Fruit fly (Drosophila melanogaster) whole organism, wandering third instar larva: ENCODE measurements around the gene Fim.

Experiments used
- Abd-B ChIP-seq: fragments of >200 bp; optimal IDR thresholded peaks from 2 replicates; lab custom pipeline; 2017; ENCODE audit warnings: missing biosample characterization, missing genetic modification characterization
- CG32264 ChIP-seq: fragments of 200-800 bp; sonication (Bioruptor generic); optimal IDR thresholded peaks from 2 replicates; lab custom pipeline; 2016; ENCODE audit warnings: missing biosample characterization, missing genetic modification characterization
- CG9705 ChIP-seq: fragments of 200-800 bp; sonication (Bioruptor generic); optimal IDR thresholded peaks from 2 replicates; lab custom pipeline; 2018; ENCODE audit warnings: missing biosample characterization, mild to moderate bottlenecking, missing genetic modification characterization
- CrebA ChIP-seq: fragments of 200-800 bp; sonication (Bioruptor generic); optimal IDR thresholded peaks from 2 replicates; lab custom pipeline; 2016; ENCODE audit warnings: missing biosample characterization, mild to moderate bottlenecking, missing genetic modification characterization, borderline replicate concordance
- Dfd ChIP-seq: fragments of >200 bp; optimal IDR thresholded peaks from 2 replicates; lab custom pipeline; 2017; ENCODE audit warnings: missing biosample characterization, missing genetic modification characterization
- Dif ChIP-seq: fragments of 200-275, 200-300 bp; sonication (Bioruptor generic); optimal IDR thresholded peaks from 2 replicates; lab custom pipeline; 2018; ENCODE audit warnings: missing biosample characterization, missing genetic modification characterization; ENCODE audit not compliant: partially characterized antibody
- GATAd ChIP-seq: sonication (Bioruptor generic); optimal IDR thresholded peaks from 2 replicates; lab custom pipeline; 2016; ENCODE audit warnings: missing biosample characterization, missing genetic modification characterization
- HLH106 ChIP-seq: fragments of 200-800 bp; optimal IDR thresholded peaks from 3 replicates; lab custom pipeline; 2019; ENCODE audit warnings: missing biosample characterization, mild to moderate bottlenecking, missing genetic modification characterization, moderate library complexity
- Hnf4 ChIP-seq: fragments of 200-800 bp; sonication (Bioruptor generic); optimal IDR thresholded peaks from 2 replicates; lab custom pipeline; 2016; ENCODE audit warnings: missing biosample characterization, mild to moderate bottlenecking, missing genetic modification characterization
- Hr78 ChIP-seq: fragments of >200 bp; optimal IDR thresholded peaks from 2 replicates; lab custom pipeline; 2017; ENCODE audit warnings: missing biosample characterization, missing genetic modification characterization
- Hr83 ChIP-seq: fragments of 200-300 bp; sonication (Bioruptor generic); optimal IDR thresholded peaks from 2 replicates; lab custom pipeline; 2016; ENCODE audit warnings: missing biosample characterization, mild to moderate bottlenecking, missing genetic modification characterization, moderate library complexity; ENCODE audit not compliant: poor library complexity, severe bottlenecking
- Jra ChIP-seq: sonication (Bioruptor generic); optimal IDR thresholded peaks from 2 replicates; lab custom pipeline; 2016; ENCODE audit warnings: missing biosample characterization, missing genetic modification characterization
- Mio ChIP-seq: sonication (Bioruptor generic); optimal IDR thresholded peaks from 2 replicates; lab custom pipeline; 2016; ENCODE audit warnings: missing biosample characterization, missing genetic modification characterization
- Myc ChIP-seq: fragments of >200 bp; optimal IDR thresholded peaks from 2 replicates; lab custom pipeline; 2017
- N ChIP-seq: fragments of >200 bp; optimal IDR thresholded peaks from 2 replicates; lab custom pipeline; 2018; ENCODE audit warnings: missing biosample characterization, missing external identifiers, missing genetic modification characterization
- OdsH ChIP-seq: fragments of 200-800 bp; sonication (Bioruptor generic); optimal IDR thresholded peaks from 2 replicates; lab custom pipeline; 2016; ENCODE audit warnings: missing biosample characterization, mild to moderate bottlenecking, missing genetic modification characterization
- Rel ChIP-seq, 2 experiments: fragments of 200-800 bp; sonication (Bioruptor generic) in 1 of 2; optimal IDR thresholded peaks; 2 replicates in 1 of 2; 3 replicates in 1 of 2; lab custom pipeline; 2016 to 2019; ENCODE audit warnings: mild to moderate bottlenecking in 2 of 2, missing biosample characterization in 2 of 2, missing genetic modification characterization in 2 of 2, moderate library complexity in 1 of 2
- Sp1 ChIP-seq: fragments of 200-800 bp; sonication (Bioruptor generic); optimal IDR thresholded peaks from 3 replicates; lab custom pipeline; 2019; ENCODE audit warnings: missing biosample characterization, mild to moderate bottlenecking, missing genetic modification characterization, moderate library complexity
- Vsx2 ChIP-seq: fragments of 200-300, 225-300 bp; sonication (Bioruptor generic); optimal IDR thresholded peaks from 2 replicates; lab custom pipeline; 2018; ENCODE audit warnings: missing biosample characterization, missing genetic modification characterization; ENCODE audit not compliant: partially characterized antibody
- br ChIP-seq: fragments of 200-800 bp; sonication (Bioruptor generic); optimal IDR thresholded peaks from 2 replicates; lab custom pipeline; 2016; ENCODE audit warnings: missing biosample characterization, missing genetic modification characterization
- brk ChIP-seq: fragments of 200-800 bp; sonication (Bioruptor generic); optimal IDR thresholded peaks from 2 replicates; lab custom pipeline; 2016; ENCODE audit warnings: missing biosample characterization, mild to moderate bottlenecking, missing genetic modification characterization
- dl ChIP-seq, 2 experiments: fragments of 175-275, 200-275 bp in 1 of 2; fragments of 200-275 bp in 1 of 2; sonication (Bioruptor generic); optimal IDR thresholded peaks; lab custom pipeline; 2018; ENCODE audit warnings: mild to moderate bottlenecking in 2 of 2, missing biosample characterization in 2 of 2, missing genetic modification characterization in 2 of 2, moderate library complexity in 2 of 2; ENCODE audit not compliant: partially characterized antibody in 2 of 2, insufficient read depth in 1 of 2
- dmrt93B ChIP-seq: fragments of 200-800 bp; sonication (Bioruptor generic); optimal IDR thresholded peaks from 2 replicates; lab custom pipeline; 2018; ENCODE audit warnings: missing biosample characterization, mild to moderate bottlenecking, missing genetic modification characterization
- dsf ChIP-seq: sonication (Bioruptor generic); optimal IDR thresholded peaks from 2 replicates; lab custom pipeline; 2016; ENCODE audit warnings: missing biosample characterization, missing genetic modification characterization, borderline replicate concordance
- ey ChIP-seq: fragments of 200-800 bp; sonication (Bioruptor generic); optimal IDR thresholded peaks from 2 replicates; lab custom pipeline; 2016; ENCODE audit warnings: missing biosample characterization, missing genetic modification characterization
- foxo ChIP-seq, 2 experiments: fragments of 200-800 bp; sonication (Bioruptor generic); optimal IDR thresholded peaks; 2 replicates in 1 of 2; 3 replicates in 1 of 2; lab custom pipeline; 2016 to 2017; ENCODE audit warnings: missing biosample characterization in 2 of 2, missing genetic modification characterization in 2 of 2
- fru ChIP-seq: fragments of 200-800 bp; sonication (Bioruptor generic); optimal IDR thresholded peaks from 3 replicates; lab custom pipeline; 2016; ENCODE audit warnings: missing biosample characterization, mild to moderate bottlenecking, missing genetic modification characterization
- h ChIP-seq: fragments of 200-800 bp; sonication (Bioruptor generic); optimal IDR thresholded peaks from 3 replicates; lab custom pipeline; 2016; ENCODE audit warnings: missing biosample characterization, mild to moderate bottlenecking, missing genetic modification characterization
- jim ChIP-seq: fragments of 175-275, 200-325 bp; sonication (Bioruptor generic); optimal IDR thresholded peaks from 2 replicates; lab custom pipeline; 2016; ENCODE audit warnings: missing biosample characterization, mild to moderate bottlenecking, missing genetic modification characterization
- lola ChIP-seq: fragments of >200 bp; optimal IDR thresholded peaks from 2 replicates; lab custom pipeline; 2017; ENCODE audit warnings: missing biosample characterization, missing genetic modification characterization
- pan ChIP-seq: fragments of >200 bp; optimal IDR thresholded peaks from 2 replicates; lab custom pipeline; 2017
- psq ChIP-seq: fragments of 200-800 bp; sonication (Bioruptor generic); optimal IDR thresholded peaks from 3 replicates; lab custom pipeline; 2017; ENCODE audit warnings: missing biosample characterization, mild to moderate bottlenecking, missing genetic modification characterization, moderate library complexity
- rgr ChIP-seq: fragments of 200-800 bp; sonication (Bioruptor generic); optimal IDR thresholded peaks from 3 replicates; lab custom pipeline; 2016; ENCODE audit warnings: missing biosample characterization, mild to moderate bottlenecking, missing genetic modification characterization
- sage ChIP-seq: fragments of 200-800 bp; sonication (Bioruptor generic); optimal IDR thresholded peaks from 2 replicates; lab custom pipeline; 2016; ENCODE audit warnings: missing biosample characterization, mild to moderate bottlenecking, missing genetic modification characterization
- sv ChIP-seq: fragments of 200-800 bp; sonication (Bioruptor generic); optimal IDR thresholded peaks from 3 replicates; lab custom pipeline; 2016; ENCODE audit warnings: missing biosample characterization, missing genetic modification characterization
- tai ChIP-seq: sonication (Bioruptor generic); optimal IDR thresholded peaks from 2 replicates; lab custom pipeline; 2016; ENCODE audit warnings: missing biosample characterization, missing genetic modification characterization
- usp ChIP-seq: fragments of >200 bp; optimal IDR thresholded peaks from 2 replicates; lab custom pipeline; 2017; ENCODE audit warnings: missing biosample characterization, missing genetic modification characterization
- woc ChIP-seq: sonication (Bioruptor generic); optimal IDR thresholded peaks from 2 replicates; lab custom pipeline; 2016; ENCODE audit warnings: missing biosample characterization, mild to moderate bottlenecking, missing genetic modification characterization

Fim gene

dm6 chrX:17292050-17292730 is 9.5 kb downstream of the Fim start:
- no peak for TF ChIP-seq Hr78
- peak; percentile 45 for TF ChIP-seq dmrt93B (GFP tag; lab: Kevin White, UChicago)
- TF ChIP-seq foxo (GFP tag; optimal IDR thresholded peaks at IDR 0.05; lab: Kevin White, UChicago), result peak; percentile 5 to 80
- TF ChIP-seq OdsH, result peak; percentile 50
- TF ChIP-seq fru (GFP tag; lab: Kevin White, UChicago), result peak; percentile 71
- TF ChIP-seq brk, result peak; percentile 1
- peak; percentile 21 for TF ChIP-seq CG9705
- TF ChIP-seq br (GFP tag; lab: Kevin White, UChicago), result peak; percentile 77
- peak; percentile 75 for TF ChIP-seq h
- TF ChIP-seq Sp1 (GFP tag; lab: Kevin White, UChicago), result peak; percentile 70
- no peak for TF ChIP-seq tai (GFP tag; lab: Kevin White, UChicago)
- TF ChIP-seq usp (GFP tag; lab: Kevin White, UChicago), result no peak
- peak; percentile 0 for TF ChIP-seq sage (GFP tag; lab: Kevin White, UChicago)
- TF ChIP-seq GATAd (GFP tag; lab: Kevin White, UChicago), result no peak
- no peak for TF ChIP-seq Abd-B (GFP tag; lab: Kevin White, UChicago)
- no peak for TF ChIP-seq pan (lab: Kevin White, UChicago)
- no peak for TF ChIP-seq Mio (GFP tag; lab: Kevin White, UChicago)
- peak; percentile 47 for TF ChIP-seq psq (GFP tag; lab: Kevin White, UChicago)
- no peak for TF ChIP-seq Dfd (GFP tag; lab: Kevin White, UChicago)
- no peak for TF ChIP-seq Dif (GFP tag; lab: Kevin White, UChicago)
- no peak for TF ChIP-seq dsf
- no peak for TF ChIP-seq dl (GFP tag; optimal IDR thresholded peaks at IDR 0.05; lab: Kevin White, UChicago; ENCODE audit: insufficient read depth in 1 of 2, partially characterized antibody in 2 of 2)
- no peak for TF ChIP-seq Myc (lab: Kevin White, UChicago)
- TF ChIP-seq sv, result no peak
- no peak for TF ChIP-seq jim
- TF ChIP-seq N, result no peak
- peak; percentile 66 for TF ChIP-seq Hnf4 (GFP tag; lab: Kevin White, UChicago)
- peak; percentile 62 for TF ChIP-seq ey (GFP tag; lab: Kevin White, UChicago)
- no peak for TF ChIP-seq CrebA
- no peak for TF ChIP-seq woc (GFP tag; lab: Kevin White, UChicago)
- no peak for TF ChIP-seq Rel (GFP tag; optimal IDR thresholded peaks at IDR 0.05; lab: Kevin White, UChicago)
- TF ChIP-seq Rel (tag; optimal IDR thresholded peaks at IDR 0.05; lab: Kevin White, UChicago), result peak; percentile 11
- TF ChIP-seq HLH106 (tag; lab: Kevin White, UChicago), result peak; percentile 77
- TF ChIP-seq Vsx2 (GFP tag; lab: Kevin White, UChicago), result no peak
- TF ChIP-seq Jra (GFP tag; lab: Kevin White, UChicago), result peak; percentile 15
- TF ChIP-seq CG32264, result peak; percentile 30
- peak; percentile 75 for TF ChIP-seq rgr (GFP tag; lab: Kevin White, UChicago)
- TF ChIP-seq lola (GFP tag; lab: Kevin White, UChicago), result no peak
- TF ChIP-seq Hr83 (GFP tag; lab: Kevin White, UChicago), result no peak
- TF ChIP-seq, all 38 proteins: peak for 18

- TF ChIP-seq Hr83 (GFP tag; lab: Kevin White, UChicago), result no peak
- no peak for TF ChIP-seq dl (GFP tag; optimal IDR thresholded peaks at IDR 0.05; lab: Kevin White, UChicago; ENCODE audit: insufficient read depth in 1 of 2, partially characterized antibody in 2 of 2)
- no peak for TF ChIP-seq Myc (lab: Kevin White, UChicago)
- no peak for TF ChIP-seq Abd-B (GFP tag; lab: Kevin White, UChicago)
- no peak for TF ChIP-seq fru (GFP tag; lab: Kevin White, UChicago)
- peak; percentile 16 for TF ChIP-seq rgr (GFP tag; lab: Kevin White, UChicago)
- no peak for TF ChIP-seq ey (GFP tag; lab: Kevin White, UChicago)
- TF ChIP-seq h, result no peak
- TF ChIP-seq foxo (GFP tag; optimal IDR thresholded peaks at IDR 0.05; lab: Kevin White, UChicago), result peak in 1 of 2 experiments; percentile 31
- TF ChIP-seq brk, result no peak
Observed at dm6 chrX:17290960-17291432, 10.7 kb downstream of the Fim start.
